Fruit fly (Drosophila melanogaster) whole organism, prepupa: ENCODE measurements around the gene Atg6.

Source experiments
- Blimp-1 ChIP-seq: fragments of 200-800 bp; sonication (Bioruptor generic); optimal IDR thresholded peaks from 3 replicates; lab custom pipeline; 2017; ENCODE audit warnings: missing biosample characterization, missing genetic modification characterization, mild to moderate bottlenecking, moderate library complexity, missing genetic modification reagents
- CG11902 ChIP-seq: fragments of 200-800 bp; sonication (Bioruptor generic); optimal IDR thresholded peaks from 3 replicates; lab custom pipeline; 2016; ENCODE audit warnings: missing biosample characterization, missing genetic modification characterization
- CG6854 ChIP-seq: fragments of 200-800 bp; sonication (Bioruptor generic); optimal IDR thresholded peaks from 2 replicates; lab custom pipeline; 2017; ENCODE audit warnings: missing biosample characterization, mild to moderate bottlenecking, missing genetic modification characterization
- OdsH ChIP-seq: fragments of 200-800 bp; sonication (Bioruptor generic); optimal IDR thresholded peaks from 3 replicates; lab custom pipeline; 2016; ENCODE audit warnings: missing biosample characterization, missing genetic modification characterization
- Sox15 ChIP-seq: fragments of 200-800 bp; sonication (Bioruptor generic); optimal IDR thresholded peaks from 3 replicates; lab custom pipeline; 2016; ENCODE audit warnings: missing biosample characterization, missing genetic modification characterization
- cyc ChIP-seq: fragments of 200-800 bp; sonication (Bioruptor generic); optimal IDR thresholded peaks from 3 replicates; lab custom pipeline; 2016; ENCODE audit warnings: missing biosample characterization, missing genetic modification characterization
- svp ChIP-seq: fragments of 200-800 bp; sonication (Bioruptor generic); peaks from one replicate; lab custom pipeline; 2016; ENCODE audit warnings: missing biosample characterization, missing genetic modification characterization

dm6 chr3R:24047226-24047976 lies 3.2 kb downstream of the Atg6 start, which contains the start of gene CG5986:
- TF ChIP-seq svp (GFP tag; lab: Kevin White, UChicago) = peak; percentile 55
- no peak for TF ChIP-seq CG11902 (GFP tag; lab: Kevin White, UChicago)
- no peak for TF ChIP-seq cyc
- no peak for TF ChIP-seq Sox15 (GFP tag; lab: Kevin White, UChicago)
- no peak for TF ChIP-seq OdsH
- TF ChIP-seq Blimp-1 (GFP tag; lab: Kevin White, UChicago) = no peak
- peak; percentile 2 for TF ChIP-seq CG6854
